Worm (Caenorhabditis elegans) whole organism, L3 larva: ENCODE results near the gene grl-15.

Source experiments
- R02D3.7 ChIP-seq: fragments of 150-350 bp; optimal IDR thresholded peaks from 2 replicates; lab custom pipeline; 2014; ENCODE audit warnings: missing biosample characterization, missing genetic modification characterization
- fos-1 ChIP-seq: fragments of 150-350 bp; optimal IDR thresholded peaks from 2 replicates; lab custom pipeline; 2014; ENCODE audit warnings: missing biosample characterization, missing genetic modification characterization
- nhr-11 ChIP-seq: fragments of 150-350 bp; optimal IDR thresholded peaks from 2 replicates; lab custom pipeline; 2014; ENCODE audit warnings: missing biosample characterization, missing genetic modification characterization
- skn-1 ChIP-seq: fragments of 150-350 bp; optimal IDR thresholded peaks from 2 replicates; lab custom pipeline; 2014; ENCODE audit warnings: missing biosample characterization, missing genetic modification characterization
- tbx-2 ChIP-seq: sonication (generic microtip); optimal IDR thresholded peaks from 2 replicates; lab custom pipeline; 2016; ENCODE audit warnings: mild to moderate bottlenecking, missing genetic modification characterization, missing compliant biosample characterization
- unc-62 ChIP-seq: fragments of 150-350 bp; sonication (generic microtip); optimal IDR thresholded peaks from 4 replicates; lab custom pipeline; 2014; ENCODE audit warnings: missing biosample characterization, missing genetic modification reagents, missing genetic modification characterization
- ztf-11 ChIP-seq: fragments of 150-350 bp; optimal IDR thresholded peaks from 2 replicates; lab custom pipeline; 2014; ENCODE audit warnings: missing biosample characterization, missing genetic modification characterization

ce11 chrIII:12218633-12219097 lies 17.1 kb downstream of the grl-15 start, which contains the start of the genes gex-4 and gphr-1:
- TF ChIP-seq ztf-11 (tag; lab: Kevin White, UChicago) (no peak), tbx-2 (no peak), unc-62 (no peak), R02D3.7 (no peak), skn-1 (tag; lab: Kevin White, UChicago) (no peak), fos-1 (tag; lab: Kevin White, UChicago) (no peak), nhr-11 (tag; lab: Kevin White, UChicago) (no peak)
